Worm (Caenorhabditis elegans) whole organism, late embryonic: ENCODE results near the gene K12H6.2.

Experiments used
- C08G9.2 ChIP-seq: sonication (generic microtip); optimal IDR thresholded peaks from 2 replicates; lab custom pipeline; 2016; ENCODE audit warnings: mild to moderate bottlenecking, missing genetic modification characterization, moderate library complexity, missing compliant biosample characterization
- K09A11.1 ChIP-seq: sonication (generic microtip); optimal IDR thresholded peaks from 2 replicates; lab custom pipeline; 2017; ENCODE audit warnings: antibody characterized with exemption, mild to moderate bottlenecking, missing genetic modification characterization, missing compliant biosample characterization; ENCODE audit not compliant: insufficient read depth
- Y22D7AL.16 ChIP-seq: sonication (generic microtip); optimal IDR thresholded peaks from 2 replicates; lab custom pipeline; 2016; ENCODE audit warnings: missing genetic modification characterization, missing compliant biosample characterization
- ahr-1 ChIP-seq: sonication (generic microtip); optimal IDR thresholded peaks from 2 replicates; lab custom pipeline; 2016; ENCODE audit warnings: missing genetic modification characterization, missing compliant biosample characterization
- ama-1 ChIP-seq: fragments of 150-350 bp; optimal IDR thresholded peaks from 2 replicates; lab custom pipeline; 2014
- ceh-14 ChIP-seq: sonication (generic microtip); optimal IDR thresholded peaks from 2 replicates; lab custom pipeline; 2016; ENCODE audit warnings: missing genotype, missing genetic modification characterization, missing compliant biosample characterization
- ceh-18 ChIP-seq: sonication (generic microtip); optimal IDR thresholded peaks from 2 replicates; lab custom pipeline; 2016; ENCODE audit warnings: missing genetic modification characterization, missing compliant biosample characterization
- ceh-19 ChIP-seq: fragments of 200-800 bp; sonication (Bioruptor generic); optimal IDR thresholded peaks from 2 replicates; lab custom pipeline; 2018; ENCODE audit warnings: mild to moderate bottlenecking, missing genetic modification characterization, missing compliant biosample characterization
- ceh-22 ChIP-seq: sonication (generic microtip); optimal IDR thresholded peaks from 2 replicates; lab custom pipeline; 2017; ENCODE audit warnings: missing biosample characterization, missing genetic modification characterization
- ceh-34 ChIP-seq: sonication (generic microtip); optimal IDR thresholded peaks from 2 replicates; lab custom pipeline; 2016; ENCODE audit warnings: mild to moderate bottlenecking, missing genetic modification characterization, missing compliant biosample characterization
- ceh-9 ChIP-seq: sonication (generic microtip); optimal IDR thresholded peaks from 2 replicates; lab custom pipeline; 2016; ENCODE audit warnings: mild to moderate bottlenecking, missing genetic modification characterization, inconsistent platforms, missing compliant biosample characterization
- che-1 ChIP-seq: sonication (generic microtip); optimal IDR thresholded peaks from 2 replicates; lab custom pipeline; 2016; ENCODE audit warnings: mild to moderate bottlenecking, missing genetic modification characterization, missing compliant biosample characterization
- dmd-4 ChIP-seq: sonication (generic microtip); optimal IDR thresholded peaks from 2 replicates; lab custom pipeline; 2016; ENCODE audit warnings: borderline replicate concordance, missing genetic modification characterization, missing compliant biosample characterization
- dve-1 ChIP-seq: sonication (generic microtip); optimal IDR thresholded peaks from 2 replicates; lab custom pipeline; 2017; ENCODE audit warnings: antibody characterized with exemption, mild to moderate bottlenecking, missing genetic modification characterization, missing compliant biosample characterization
- elt-4 ChIP-seq: sonication (generic microtip); optimal IDR thresholded peaks from 2 replicates; lab custom pipeline; 2016; ENCODE audit warnings: missing genetic modification characterization, missing compliant biosample characterization
- ets-4 ChIP-seq: sonication (generic microtip); optimal IDR thresholded peaks from 2 replicates; lab custom pipeline; 2016; ENCODE audit warnings: missing genetic modification characterization, missing compliant biosample characterization
- eyg-1 ChIP-seq: sonication (generic microtip); optimal IDR thresholded peaks from 2 replicates; lab custom pipeline; 2016; ENCODE audit warnings: missing genotype, missing genetic modification characterization, missing compliant biosample characterization
- fax-1 ChIP-seq: sonication (generic microtip); optimal IDR thresholded peaks from 2 replicates; lab custom pipeline; 2016; ENCODE audit warnings: missing genotype, missing genetic modification characterization, missing compliant biosample characterization
- fkh-10 ChIP-seq: fragments of 150-350 bp; optimal IDR thresholded peaks from 2 replicates; lab custom pipeline; 2014; ENCODE audit warnings: missing biosample characterization, missing genetic modification reagents, missing genetic modification characterization
- gmeb-2 ChIP-seq: sonication (generic microtip); optimal IDR thresholded peaks from 2 replicates; lab custom pipeline; 2016; ENCODE audit warnings: missing genetic modification characterization, inconsistent platforms, missing compliant biosample characterization
- hlh-13 ChIP-seq: fragments of 200-800 bp; sonication (Bioruptor generic); optimal IDR thresholded peaks from 2 replicates; lab custom pipeline; 2018; ENCODE audit warnings: mild to moderate bottlenecking, missing genetic modification characterization, missing compliant biosample characterization
- hlh-15 ChIP-seq: sonication (generic microtip); optimal IDR thresholded peaks from 2 replicates; lab custom pipeline; 2016; ENCODE audit warnings: missing genetic modification characterization, missing compliant biosample characterization
- hlh-30 ChIP-seq: sonication (generic microtip); optimal IDR thresholded peaks from 2 replicates; lab custom pipeline; 2017; ENCODE audit warnings: antibody characterized with exemption, missing genetic modification characterization, missing compliant biosample characterization; ENCODE audit not compliant: insufficient read depth
- hlh-6 ChIP-seq: sonication (generic microtip); optimal IDR thresholded peaks from 2 replicates; lab custom pipeline; 2016; ENCODE audit warnings: missing genotype, missing genetic modification characterization, missing compliant biosample characterization
- hlh-8 ChIP-seq: sonication (generic microtip); optimal IDR thresholded peaks from 2 replicates; lab custom pipeline; 2016; ENCODE audit warnings: missing genotype, missing genetic modification characterization, missing compliant biosample characterization
- lim-6 ChIP-seq: sonication (generic microtip); optimal IDR thresholded peaks from 2 replicates; lab custom pipeline; 2016; ENCODE audit warnings: missing genetic modification characterization, missing compliant biosample characterization
- lin-11 ChIP-seq: fragments of 200-800 bp; sonication (Bioruptor generic); optimal IDR thresholded peaks from 2 replicates; lab custom pipeline; 2018; ENCODE audit warnings: mild to moderate bottlenecking, missing genetic modification characterization, missing compliant biosample characterization
- mec-3 ChIP-seq: sonication (generic microtip); optimal IDR thresholded peaks from 2 replicates; lab custom pipeline; 2016; ENCODE audit warnings: borderline replicate concordance, missing genetic modification characterization, missing compliant biosample characterization
- nfya-1 ChIP-seq: sonication (generic microtip); optimal IDR thresholded peaks from 2 replicates; lab custom pipeline; 2017; ENCODE audit warnings: missing genetic modification characterization, mild to moderate bottlenecking, missing compliant biosample characterization, antibody characterized with exemption, moderate library complexity
- npax-4 ChIP-seq: sonication (generic microtip); optimal IDR thresholded peaks from 2 replicates; lab custom pipeline; 2016; ENCODE audit warnings: missing genetic modification characterization, missing compliant biosample characterization
- pax-1 ChIP-seq: fragments of 150-350 bp; optimal IDR thresholded peaks from 2 replicates; lab custom pipeline; 2014; ENCODE audit warnings: missing biosample characterization, missing genetic modification characterization
- pha-4 ChIP-seq: fragments of 150-350 bp; optimal IDR thresholded peaks from 2 replicates; lab custom pipeline; 2018; ENCODE audit warnings: missing biosample characterization, missing genetic modification reagents, missing genetic modification characterization
- ref-2 ChIP-seq: sonication (generic microtip); optimal IDR thresholded peaks from 2 replicates; lab custom pipeline; 2016; ENCODE audit warnings: missing genetic modification characterization, missing compliant biosample characterization
- rnt-1 ChIP-seq: sonication (generic microtip); optimal IDR thresholded peaks from 2 replicates; lab custom pipeline; 2016; ENCODE audit warnings: missing genetic modification characterization, missing compliant biosample characterization
- sox-2 ChIP-seq: fragments of 200-800 bp; sonication (Bioruptor generic); IDR thresholded peaks from 2 replicates; pipeline ENCODE4 v1.3.6; 2022; ENCODE audit warnings: missing genetic modification reagents, missing genetic modification characterization, missing compliant biosample characterization
- tbx-2 ChIP-seq: sonication (generic microtip); optimal IDR thresholded peaks from 2 replicates; lab custom pipeline; 2016; ENCODE audit warnings: missing genetic modification characterization, missing compliant biosample characterization
- tbx-7 ChIP-seq: sonication (generic microtip); optimal IDR thresholded peaks from 2 replicates; lab custom pipeline; 2016; ENCODE audit warnings: missing genotype, missing genetic modification characterization, missing compliant biosample characterization
- unc-55 ChIP-seq: sonication (generic microtip); optimal IDR thresholded peaks from 2 replicates; lab custom pipeline; 2017; ENCODE audit warnings: missing biosample characterization, missing genetic modification reagents, missing genetic modification characterization
- unc-86 ChIP-seq: sonication (generic microtip); optimal IDR thresholded peaks from 2 replicates; lab custom pipeline; 2016; ENCODE audit warnings: missing genetic modification characterization, missing compliant biosample characterization
- zip-5 ChIP-seq: sonication (generic microtip); optimal IDR thresholded peaks from 2 replicates; lab custom pipeline; 2016; ENCODE audit warnings: missing genetic modification characterization, missing compliant biosample characterization

K12H6.2 gene

DNA sequence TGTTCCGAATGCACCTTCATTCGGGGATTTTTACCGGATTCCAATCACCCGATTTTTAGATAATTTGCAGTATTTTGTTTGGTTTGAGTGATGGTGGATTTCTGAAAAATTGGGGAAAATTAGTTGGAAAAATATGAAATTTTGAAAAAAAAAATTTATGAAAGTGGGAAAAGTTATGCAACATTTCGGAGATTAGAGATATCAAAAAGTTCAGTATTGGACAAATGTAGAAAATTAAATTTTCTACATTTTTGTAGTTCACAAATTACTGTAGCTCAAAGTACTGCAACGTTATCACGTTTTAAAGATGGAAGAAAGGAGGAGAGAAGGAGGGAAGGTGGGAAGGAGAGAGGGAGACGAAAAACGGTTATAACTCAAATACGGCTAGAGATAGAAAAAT is 37.1 kb upstream of the K12H6.2 start, which contains the start of gene ptc-3:
TSS of gene ptc-3 (minus strand) at position 101 of the 400 bp plus-strand sequence.
- no peak for TF ChIP-seq che-1 (tag; lab: Kevin White, UChicago)
- TF ChIP-seq tbx-2 (tag; lab: Kevin White, UChicago) = no peak
- no peak for TF ChIP-seq dmd-4
- no peak for TF ChIP-seq ama-1 (lab: Kevin White, UChicago)
- TF ChIP-seq hlh-8 (tag; lab: Kevin White, UChicago) = no peak
- no peak for TF ChIP-seq tbx-7 (tag; lab: Kevin White, UChicago)
- no peak for TF ChIP-seq ceh-34 (tag; lab: Kevin White, UChicago)
- TF ChIP-seq sox-2 (GFP tag; lab: Robert Waterston, UW) = no peak
- TF ChIP-seq ceh-18 (tag; lab: Kevin White, UChicago) = no peak
- TF ChIP-seq ahr-1 (tag; lab: Kevin White, UChicago) = no peak
- no peak for TF ChIP-seq gmeb-2 (tag; lab: Kevin White, UChicago)
- TF ChIP-seq, all 69 proteins: peak for 0

ce11 chrII:2846552-2846951 is 31.2 kb upstream of the K12H6.2 start:
- TF ChIP-seq ceh-19 (GFP tag; lab: Kevin White, UChicago) (no peak), dve-1 (tag; lab: Kevin White, UChicago) (peak; percentile 94)

DNA sequence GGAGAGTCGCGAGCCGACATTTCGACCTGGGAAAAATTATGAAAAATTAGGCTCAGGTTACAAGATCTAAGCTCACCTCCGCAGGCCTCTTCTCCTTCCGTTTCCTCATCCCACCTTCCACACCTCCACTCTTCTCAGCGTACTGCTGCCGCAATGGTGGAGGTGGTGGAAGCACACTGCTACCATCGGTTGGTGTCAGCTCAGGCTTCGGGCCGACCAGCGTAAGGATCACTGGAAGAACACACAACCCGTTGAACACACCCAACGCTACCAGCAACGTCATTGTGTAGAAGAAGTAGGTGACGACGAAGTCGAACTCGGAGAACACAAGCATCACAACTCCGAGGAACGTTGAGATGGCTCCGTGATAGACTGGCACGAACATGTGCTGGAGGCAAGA is 30.3 kb upstream of the K12H6.2 start:
- no peak for TF ChIP-seq nfya-1
- TF ChIP-seq Y22D7AL.16 = no peak
- no peak for TF ChIP-seq hlh-13
- no peak for TF ChIP-seq gmeb-2 (tag; lab: Kevin White, UChicago)
- TF ChIP-seq fkh-10 (GFP tag; lab: Kevin White, UChicago) = no peak
- TF ChIP-seq hlh-15 = no peak
- TF ChIP-seq hlh-8 (tag; lab: Kevin White, UChicago) = no peak
- TF ChIP-seq ceh-9 (tag; lab: Kevin White, UChicago) = no peak
- TF ChIP-seq zip-5 (tag; lab: Kevin White, UChicago) = no peak
- no peak for TF ChIP-seq unc-55 (GFP tag; lab: Kevin White, UChicago)
- TF ChIP-seq lim-6 (tag; lab: Kevin White, UChicago) = no peak
- no peak for TF ChIP-seq pha-4 (tag; lab: Kevin White, UChicago)
- no peak for TF ChIP-seq mec-3
- no peak for TF ChIP-seq ets-4 (tag; lab: Kevin White, UChicago)
- TF ChIP-seq npax-4 (tag; lab: Kevin White, UChicago) = no peak
- TF ChIP-seq ama-1 (lab: Kevin White, UChicago) = no peak
- TF ChIP-seq ref-2 = no peak
- TF ChIP-seq, all 69 proteins: peak for 0

ce11 chrII:2843088-2843487 is 27.7 kb upstream of the K12H6.2 start, which contains the start of gene Y110A2AL.7:
TSS of gene Y110A2AL.7 (minus strand) at chrII:2843188.
- TF ChIP-seq C08G9.2 (tag; lab: Kevin White, UChicago) = no peak
- TF ChIP-seq lin-11 = no peak
- no peak for TF ChIP-seq zip-5 (tag; lab: Kevin White, UChicago)
- TF ChIP-seq Y22D7AL.16 = no peak
- TF ChIP-seq elt-4 = no peak
- no peak for TF ChIP-seq ama-1 (lab: Kevin White, UChicago)
- no peak for TF ChIP-seq rnt-1 (tag; lab: Kevin White, UChicago)
- no peak for TF ChIP-seq dmd-4
- no peak for TF ChIP-seq ref-2
- no peak for TF ChIP-seq hlh-30 (tag; lab: Kevin White, UChicago)
- no peak for TF ChIP-seq ceh-22 (tag; lab: Kevin White, UChicago)
- no peak for TF ChIP-seq K09A11.1 (tag; lab: Kevin White, UChicago)
- TF ChIP-seq fax-1 = no peak
- TF ChIP-seq ceh-14 (tag; lab: Kevin White, UChicago) = no peak
- no peak for TF ChIP-seq unc-86 (tag; lab: Kevin White, UChicago)
- no peak for TF ChIP-seq pax-1
- no peak for TF ChIP-seq eyg-1 (tag; lab: Kevin White, UChicago)
- TF ChIP-seq hlh-6 (tag; lab: Kevin White, UChicago) = no peak
- TF ChIP-seq tbx-2 (tag; lab: Kevin White, UChicago) = no peak
- no peak for TF ChIP-seq ceh-18 (tag; lab: Kevin White, UChicago)
